Fruit fly (Drosophila melanogaster) whole organism, embryonic: Measurements from ENCODE around the gene Vps4.

Source experiments
- CG10209 ChIP-seq: fragments of 200-800 bp; sonication (Bioruptor generic); optimal IDR thresholded peaks from 3 replicates; lab custom pipeline; 2017; ENCODE audit warnings: missing biosample characterization, mild to moderate bottlenecking, missing genetic modification characterization, missing genetic modification reagents
- CG10274 ChIP-seq: fragments of 200-800 bp; sonication (Bioruptor generic); optimal IDR thresholded peaks from 3 replicates; lab custom pipeline; 2017; ENCODE audit warnings: missing biosample characterization, mild to moderate bottlenecking, missing genetic modification characterization
- CG10654 ChIP-seq: fragments of 200-800 bp; sonication (Bioruptor generic); optimal IDR thresholded peaks from 2 replicates; lab custom pipeline; 2016; ENCODE audit warnings: missing biosample characterization, missing genetic modification characterization
- CG11093 ChIP-seq: fragments of 200-800 bp; sonication (Bioruptor generic); IDR thresholded peaks from 3 replicates; pipeline ENCODE4 v1.3.6; 2022; ENCODE audit warnings: missing biosample characterization, missing genetic modification characterization
- CG12071 ChIP-seq: fragments of 200-800 bp; sonication (Bioruptor generic); optimal IDR thresholded peaks from 3 replicates; lab custom pipeline; 2018; ENCODE audit warnings: missing biosample characterization, mild to moderate bottlenecking, missing genetic modification characterization
- CG12104 ChIP-seq: fragments of 200-800 bp; sonication (Bioruptor generic); optimal IDR thresholded peaks from 3 replicates; lab custom pipeline; 2016; ENCODE audit warnings: missing biosample characterization, missing genetic modification characterization
- CG12391 ChIP-seq: fragments of 200-800 bp; sonication (Bioruptor generic); optimal IDR thresholded peaks from 3 replicates; lab custom pipeline; 2018; ENCODE audit warnings: missing biosample characterization, mild to moderate bottlenecking, missing genetic modification characterization, moderate library complexity
- CG13296 ChIP-seq: fragments of 200-800 bp; sonication (Bioruptor generic); optimal IDR thresholded peaks from 3 replicates; lab custom pipeline; 2018; ENCODE audit warnings: missing biosample characterization, mild to moderate bottlenecking, missing genetic modification characterization
- CG14014 ChIP-seq: fragments of 200-800 bp; sonication (Bioruptor generic); IDR thresholded peaks from 2 replicates; pipeline ENCODE4 v1.3.6; 2022; ENCODE audit warnings: missing biosample characterization, missing genetic modification characterization
- CG1529 ChIP-seq: fragments of 200-800 bp; sonication (Bioruptor generic); optimal IDR thresholded peaks from 3 replicates; lab custom pipeline; 2018; ENCODE audit warnings: missing biosample characterization, missing genetic modification characterization
- CG16813 ChIP-seq: fragments of 200-800 bp; sonication (Bioruptor generic); IDR thresholded peaks from 3 replicates; pipeline ENCODE4 v1.3.6; 2022; ENCODE audit warnings: missing biosample characterization, missing genetic modification characterization; ENCODE audit not compliant: partially characterized antibody
- CG17385 ChIP-seq: fragments of 200-800 bp; sonication (Bioruptor generic); optimal IDR thresholded peaks from 3 replicates; lab custom pipeline; 2018; ENCODE audit warnings: missing biosample characterization, mild to moderate bottlenecking, missing genetic modification characterization
- CG2875 ChIP-seq: fragments of 200-800 bp; sonication (Bioruptor generic); optimal IDR thresholded peaks from 2 replicates; lab custom pipeline; 2017; ENCODE audit warnings: missing biosample characterization, mild to moderate bottlenecking, missing genetic modification characterization, missing genetic modification reagents
- CG31224 ChIP-seq: fragments of 200-800 bp; sonication (Bioruptor generic); IDR thresholded peaks from 2 replicates; pipeline ENCODE4 v1.3.6; 2022; ENCODE audit warnings: missing biosample characterization, missing genetic modification characterization
- CG32767 ChIP-seq: fragments of 200-800 bp; sonication (Bioruptor generic); IDR thresholded peaks from 2 replicates; pipeline ENCODE4 v1.3.6; 2022; ENCODE audit warnings: missing biosample characterization, missing genetic modification characterization
- CG8290 ChIP-seq, 3 experiments: fragments of 200-800 bp; sonication (Bioruptor generic); optimal IDR thresholded peaks; 2 replicates each; lab custom pipeline; 2016 to 2019; ENCODE audit warnings: missing biosample characterization in 3 of 3, missing genetic modification characterization in 3 of 3, mild to moderate bottlenecking in 2 of 3, moderate library complexity in 1 of 3
- CG8359 ChIP-seq: fragments of 200-800 bp; sonication (Bioruptor generic); optimal IDR thresholded peaks from 2 replicates; lab custom pipeline; 2017; ENCODE audit warnings: missing biosample characterization, mild to moderate bottlenecking, missing genetic modification characterization, borderline replicate concordance
- CG9215 ChIP-seq: fragments of 200-800 bp; sonication (Bioruptor generic); IDR thresholded peaks from 2 replicates; pipeline ENCODE4 v1.3.6; 2022; ENCODE audit warnings: missing biosample characterization, missing genetic modification characterization
- CG9727 ChIP-seq: fragments of 200-800 bp; sonication (Bioruptor generic); optimal IDR thresholded peaks from 3 replicates; lab custom pipeline; 2017; ENCODE audit warnings: missing biosample characterization, mild to moderate bottlenecking, missing genetic modification characterization
- CTCF ChIP-seq: fragments of 200-800 bp; sonication (Bioruptor generic); optimal IDR thresholded peaks from 2 replicates; lab custom pipeline; 2017; ENCODE audit warnings: missing biosample characterization, mild to moderate bottlenecking, missing genetic modification characterization, moderate library complexity
- Chrac-16 ChIP-seq: fragments of 200-800 bp; sonication (Bioruptor generic); optimal IDR thresholded peaks from 3 replicates; lab custom pipeline; 2016; ENCODE audit warnings: missing biosample characterization, missing genetic modification characterization
- Dll ChIP-seq: fragments of 200-800 bp; sonication (Bioruptor generic); IDR thresholded peaks from 4 replicates; pipeline ENCODE4 v1.3.6; 2022; ENCODE audit warnings: missing biosample characterization, missing genetic modification characterization; ENCODE audit not compliant: partially characterized antibody
- Doc3 ChIP-seq: fragments of 200-800 bp; sonication (Bioruptor generic); IDR thresholded peaks from 3 replicates; pipeline ENCODE4 v1.3.6; 2022; ENCODE audit warnings: missing biosample characterization, missing genetic modification characterization; ENCODE audit not compliant: partially characterized antibody
- Elba2 ChIP-seq: fragments of 200-800 bp; sonication (Bioruptor generic); optimal IDR thresholded peaks from 3 replicates; lab custom pipeline; 2016; ENCODE audit warnings: missing biosample characterization, missing genetic modification characterization
- Fer3 ChIP-seq: fragments of 200-800 bp; sonication (Bioruptor generic); optimal IDR thresholded peaks from 2 replicates; lab custom pipeline; 2018; ENCODE audit warnings: missing biosample characterization, mild to moderate bottlenecking, missing genetic modification characterization, moderate library complexity
- HLH3B ChIP-seq: fragments of 200-800 bp; sonication (Bioruptor generic); IDR thresholded peaks from 2 replicates; pipeline ENCODE4 v1.3.6; 2022; ENCODE audit warnings: missing biosample characterization, missing genetic modification characterization
- HmgD ChIP-seq: fragments of 200-800 bp; sonication (Bioruptor generic); optimal IDR thresholded peaks from 3 replicates; lab custom pipeline; 2016; ENCODE audit warnings: missing biosample characterization, missing genetic modification characterization
- Kr ChIP-seq: fragments of 200-800 bp; sonication (Bioruptor generic); optimal IDR thresholded peaks from 2 replicates; lab custom pipeline; 2017; ENCODE audit warnings: missing biosample characterization, mild to moderate bottlenecking, missing genetic modification characterization
- Lhr ChIP-seq: fragments of 200-800 bp; sonication (Bioruptor generic); optimal IDR thresholded peaks from 3 replicates; lab custom pipeline; 2017; ENCODE audit warnings: mild to moderate bottlenecking, missing biosample characterization, missing genetic modification reagents, missing genetic modification characterization
- Med ChIP-seq: fragments of 200-800 bp; sonication (Bioruptor generic); peaks from one replicate; lab custom pipeline; 2016; ENCODE audit warnings: missing biosample characterization, missing genetic modification characterization, mild to moderate bottlenecking, inconsistent platforms, moderate library complexity
- Oli ChIP-seq: fragments of 200-800 bp; sonication (Bioruptor generic); optimal IDR thresholded peaks from 2 replicates; lab custom pipeline; 2018; ENCODE audit warnings: missing biosample characterization, mild to moderate bottlenecking, missing genetic modification characterization, moderate library complexity
- Scr ChIP-seq: fragments of 200-800 bp; sonication (Bioruptor generic); IDR thresholded peaks from 2 replicates; pipeline ENCODE4 v1.3.6; 2022; ENCODE audit warnings: missing biosample characterization, missing genetic modification characterization; ENCODE audit not compliant: partially characterized antibody
- Xbp1 ChIP-seq: fragments of 200-800 bp; sonication (Bioruptor generic); optimal IDR thresholded peaks from 3 replicates; lab custom pipeline; 2016; ENCODE audit warnings: missing biosample characterization, mild to moderate bottlenecking, missing genetic modification characterization
- aop ChIP-seq: fragments of 200-800 bp; sonication (Bioruptor generic); IDR thresholded peaks from 2 replicates; pipeline ENCODE4 v1.3.6; 2022; ENCODE audit warnings: missing biosample characterization, missing genetic modification characterization
- cwo ChIP-seq: fragments of 200-800 bp; sonication (Bioruptor generic); optimal IDR thresholded peaks from 3 replicates; lab custom pipeline; 2017; ENCODE audit warnings: missing biosample characterization, missing genetic modification characterization, mild to moderate bottlenecking, moderate library complexity, missing genetic modification reagents
- gem ChIP-seq: fragments of 200-800 bp; sonication (Bioruptor generic); optimal IDR thresholded peaks from 2 replicates; lab custom pipeline; 2019; ENCODE audit warnings: missing biosample characterization, mild to moderate bottlenecking, missing genetic modification characterization, moderate library complexity
- lbe ChIP-seq: fragments of 200-800 bp; sonication (Bioruptor generic); optimal IDR thresholded peaks from 2 replicates; lab custom pipeline; 2016; ENCODE audit warnings: missing biosample characterization, mild to moderate bottlenecking, missing genetic modification characterization
- maf-S ChIP-seq: fragments of 200-800 bp; sonication (Bioruptor generic); optimal IDR thresholded peaks from 2 replicates; lab custom pipeline; 2016; ENCODE audit warnings: missing biosample characterization, missing genetic modification characterization
- nmo ChIP-seq: fragments of 200-800 bp; sonication (Bioruptor generic); optimal IDR thresholded peaks from 2 replicates; lab custom pipeline; 2018; ENCODE audit warnings: missing biosample characterization, mild to moderate bottlenecking, missing genetic modification characterization, moderate library complexity
- pfk ChIP-seq: fragments of 200-800 bp; sonication (Bioruptor generic); optimal IDR thresholded peaks from 2 replicates; lab custom pipeline; 2018; ENCODE audit warnings: missing biosample characterization, mild to moderate bottlenecking, missing genetic modification characterization, moderate library complexity
- sens ChIP-seq: fragments of 200-800 bp; sonication (Bioruptor generic); peaks from one replicate; lab custom pipeline; 2016; ENCODE audit warnings: missing biosample characterization, missing genetic modification characterization
- sens-2 ChIP-seq: fragments of 200-800 bp; sonication (Bioruptor generic); IDR thresholded peaks from 2 replicates; pipeline ENCODE4 v1.3.6; 2022; ENCODE audit warnings: missing biosample characterization, missing genetic modification characterization
- slbo ChIP-seq: fragments of 200-800 bp; sonication (Bioruptor generic); IDR thresholded peaks from 2 replicates; pipeline ENCODE4 v1.3.6; 2022; ENCODE audit warnings: missing biosample characterization, missing genetic modification characterization
- tin ChIP-seq: fragments of 200-800 bp; sonication (Bioruptor generic); optimal IDR thresholded peaks from 3 replicates; lab custom pipeline; 2016; ENCODE audit warnings: missing biosample characterization, missing genetic modification characterization
- unc-4 ChIP-seq: fragments of 200-800 bp; sonication (Bioruptor generic); IDR thresholded peaks from 2 replicates; pipeline ENCODE4 v1.3.6; 2022; ENCODE audit warnings: missing biosample characterization, missing genetic modification characterization; ENCODE audit not compliant: partially characterized antibody
- usp ChIP-seq: fragments of >200 bp; optimal IDR thresholded peaks from 2 replicates; lab custom pipeline; 2017; ENCODE audit warnings: missing biosample characterization, missing genetic modification characterization
- vvl ChIP-seq: fragments of 200-800 bp; sonication (Bioruptor generic); IDR thresholded peaks from 2 replicates; pipeline ENCODE4 v1.3.6; 2022; ENCODE audit warnings: missing biosample characterization, missing genetic modification characterization

Gene Vps4

dm6 chrX:17881138-17882121 is 26.1 kb upstream of the Vps4 start (continued):
- TF ChIP-seq CG10654 (peak; percentile 24), Xbp1 (GFP tag; lab: Kevin White, UChicago) (peak; percentile 58), CG17385 (GFP tag; lab: Kevin White, UChicago) (peak; percentile 17), slbo (GFP tag; lab: Robert Waterston, UW) (peak; percentile 81), usp (no peak), tin (GFP tag; lab: Kevin White, UChicago) (peak; percentile 32), Scr (GFP tag; lab: Robert Waterston, UW) (no peak), pfk (GFP tag; lab: Kevin White, UChicago) (no peak), CG9727 (GFP tag; lab: Kevin White, UChicago) (peak; percentile 36), lbe (GFP tag; lab: Kevin White, UChicago) (peak; percentile 31), CG10274 (GFP tag; lab: Kevin White, UChicago) (peak; percentile 29), CG16813 (GFP tag; lab: Robert Waterston, UW) (no peak), HmgD (GFP tag; lab: Kevin White, UChicago) (no peak), sens (GFP tag; lab: Kevin White, UChicago) (peak; percentile 55), Oli (tag; lab: Kevin White, UChicago) (peak; percentile 62), CG13296 (GFP tag; lab: Kevin White, UChicago) (peak; percentile 17), vvl (GFP tag; lab: Robert Waterston, UW) (peak; percentile 66; the same call in 1 of the 2 replicates), nmo (GFP tag; lab: Kevin White, UChicago) (peak; percentile 16), sens-2 (GFP tag; lab: Robert Waterston, UW) (no peak), CG12104 (GFP tag; lab: Kevin White, UChicago) (no peak), HLH3B (GFP tag; lab: Robert Waterston, UW) (peak; percentile 35; the same call in 1 of the 2 replicates), CG9215 (GFP tag; lab: Robert Waterston, UW) (peak; percentile 52), CG8290 (GFP tag; optimal IDR thresholded peaks at IDR 0.05; lab: Kevin White, UChicago) (no peak), CG8290 (tag; optimal IDR thresholded peaks at IDR 0.05; lab: Kevin White, UChicago) (peak in 1 of 2 experiments; percentile 85), gem (tag; lab: Kevin White, UChicago) (peak; percentile 66), CG12071 (peak; percentile 55), Lhr (GFP tag; lab: Kevin White, UChicago) (no peak), unc-4 (GFP tag; lab: Robert Waterston, UW) (no peak), CG12391 (tag; lab: Kevin White, UChicago) (peak; percentile 29), CG10209 (peak; percentile 49), Chrac-16 (GFP tag; lab: Kevin White, UChicago) (peak; percentile 46)

- TF ChIP-seq cwo (GFP tag; lab: Kevin White, UChicago) (peak; percentile 13), Doc3 (GFP tag; lab: Robert Waterston, UW) (no peak), CG31224 (no peak), Med (peak; percentile 7), CTCF (GFP tag; lab: Kevin White, UChicago) (peak; percentile 86)
These were observed 24.7 kb upstream of the Vps4 start for dm6 chrX:17882769-17883168.

dm6 chrX:17883418-17883817 is 24.1 kb upstream of the Vps4 start, which contains the start of gene CG12985:
TSS of gene CG12985 (plus strand) at chrX:17883718.
- TF ChIP-seq maf-S (GFP tag; lab: Kevin White, UChicago) (no peak), CG32767 (GFP tag; lab: Robert Waterston, UW) (no peak), cwo (GFP tag; lab: Kevin White, UChicago) (no peak), Kr (GFP tag; lab: Kevin White, UChicago) (no peak), CG8359 (no peak), CG11093 (no peak), CG1529 (GFP tag; lab: Kevin White, UChicago) (no peak), Dll (no peak), Elba2 (GFP tag; lab: Kevin White, UChicago) (no peak), Fer3 (no peak), aop (no peak), HmgD (GFP tag; lab: Kevin White, UChicago) (no peak), CG2875 (GFP tag; lab: Kevin White, UChicago) (no peak), CG14014 (GFP tag; lab: Robert Waterston, UW) (no peak)
